Worm (Caenorhabditis elegans): ENCODE results near the gene ent-5.

- no peak for TF ChIP-seq lin-35 (GFP tag; optimal IDR thresholded peaks at IDR 0.05)
- no peak for TF ChIP-seq ama-1 (optimal IDR thresholded peaks at IDR 0.05)
- TF ChIP-seq nhr-28 (tag; optimal IDR thresholded peaks at IDR 0.05): no peak
- no peak for TF ChIP-seq F16B12.6 (tag; optimal IDR thresholded peaks at IDR 0.05)
These were observed 29.0 kb downstream of the ent-5 start for ce11 chrX:4620019-4620418.
